Fruit fly (Drosophila melanogaster) whole organism, embryonic: ENCODE results near the gene CG1910.
A peak's percentile ranks its signal among the peaks of the same experiment; 100 is the strongest.

Experiments
- Aef1 ChIP-seq: fragments of 200-800 bp; sonication (Bioruptor generic); IDR thresholded peaks from 3 replicates; pipeline ENCODE4 v1.3.6; 2022; ENCODE audit warnings: missing biosample characterization, missing genetic modification characterization
- Awh ChIP-seq: fragments of 200-800 bp; sonication (Bioruptor generic); IDR thresholded peaks from 2 replicates; pipeline ENCODE4, ENCODE4 v1.3.6; 2022; ENCODE audit warnings: missing biosample characterization, missing genetic modification characterization
- B-H1 ChIP-seq: fragments of 200-800 bp; sonication (Bioruptor generic); IDR thresholded peaks from 3 replicates; pipeline ENCODE4 v1.3.6; 2022; ENCODE audit warnings: missing biosample characterization, missing genetic modification characterization
- CG1024 ChIP-seq: fragments of 200-800 bp; sonication (Bioruptor generic); IDR thresholded peaks from 2 replicates; pipeline ENCODE4 v1.3.6; 2022; ENCODE audit warnings: missing biosample characterization, missing genetic modification characterization
- CG10321 ChIP-seq: fragments of 200-800 bp; sonication (Bioruptor generic); IDR thresholded peaks from 2 replicates; pipeline ENCODE4 v1.3.6; 2022; ENCODE audit warnings: missing biosample characterization, missing genetic modification characterization
- CG12155 ChIP-seq: fragments of 200-800 bp; sonication (Bioruptor generic); optimal IDR thresholded peaks from 3 replicates; lab custom pipeline; 2016; ENCODE audit warnings: missing biosample characterization, missing genetic modification characterization
- CG12236 ChIP-seq: fragments of 200-800 bp; sonication (Bioruptor generic); optimal IDR thresholded peaks from 2 replicates; lab custom pipeline; 2016; ENCODE audit warnings: missing biosample characterization, missing genetic modification characterization
- CG13287 ChIP-seq: fragments of 200-800 bp; sonication (Bioruptor generic); IDR thresholded peaks from 2 replicates; pipeline ENCODE4 v1.3.6; 2022; ENCODE audit warnings: missing biosample characterization, missing genetic modification characterization; ENCODE audit not compliant: partially characterized antibody
- CG1602 ChIP-seq: fragments of 200-800 bp; sonication (Bioruptor generic); optimal IDR thresholded peaks from 3 replicates; lab custom pipeline; 2016; ENCODE audit warnings: missing biosample characterization, missing genetic modification characterization
- CG16813 ChIP-seq: fragments of 200-800 bp; sonication (Bioruptor generic); IDR thresholded peaks from 3 replicates; pipeline ENCODE4 v1.3.6; 2022; ENCODE audit warnings: missing biosample characterization, missing genetic modification characterization; ENCODE audit not compliant: partially characterized antibody
- CG17186 ChIP-seq: fragments of 200-800 bp; sonication (Bioruptor generic); optimal IDR thresholded peaks from 3 replicates; lab custom pipeline; 2017; ENCODE audit warnings: missing biosample characterization, missing genetic modification reagents, missing genetic modification characterization
- CG17359 ChIP-seq: fragments of 200-800 bp; sonication (Bioruptor generic); optimal IDR thresholded peaks from 3 replicates; lab custom pipeline; 2018; ENCODE audit warnings: missing biosample characterization, mild to moderate bottlenecking, missing genetic modification characterization, moderate library complexity
- CG17568 ChIP-seq: fragments of 200-800 bp; sonication (Bioruptor generic); optimal IDR thresholded peaks from 2 replicates; lab custom pipeline; 2018; ENCODE audit warnings: missing biosample characterization, mild to moderate bottlenecking, missing genetic modification characterization, moderate library complexity
- CG17802 ChIP-seq: fragments of 200-800 bp; sonication (Bioruptor generic); optimal IDR thresholded peaks from 2 replicates; lab custom pipeline; 2018; ENCODE audit warnings: missing biosample characterization, mild to moderate bottlenecking, missing genetic modification characterization, moderate library complexity
- CG2116 ChIP-seq: fragments of 200-800 bp; sonication (Bioruptor generic); optimal IDR thresholded peaks from 3 replicates; lab custom pipeline; 2018; ENCODE audit warnings: missing biosample characterization, mild to moderate bottlenecking, missing genetic modification characterization
- CG2120 ChIP-seq: fragments of 200-800 bp; sonication (Bioruptor generic); optimal IDR thresholded peaks from 3 replicates; lab custom pipeline; 2016; ENCODE audit warnings: missing biosample characterization, missing genetic modification characterization
- CG2875 ChIP-seq: fragments of 200-800 bp; sonication (Bioruptor generic); optimal IDR thresholded peaks from 2 replicates; lab custom pipeline; 2017; ENCODE audit warnings: missing biosample characterization, mild to moderate bottlenecking, missing genetic modification characterization, missing genetic modification reagents
- CG30431 ChIP-seq: fragments of 200-800 bp; sonication (Bioruptor generic); optimal IDR thresholded peaks from 2 replicates; lab custom pipeline; 2017; ENCODE audit warnings: missing biosample characterization, missing genetic modification characterization
- CG3163 ChIP-seq: fragments of 200-800 bp; sonication (Bioruptor generic); optimal IDR thresholded peaks from 3 replicates; lab custom pipeline; 2016; ENCODE audit warnings: missing biosample characterization, missing genetic modification characterization
- CG32767 ChIP-seq: fragments of 200-800 bp; sonication (Bioruptor generic); IDR thresholded peaks from 2 replicates; pipeline ENCODE4 v1.3.6; 2022; ENCODE audit warnings: missing biosample characterization, missing genetic modification characterization
- CG3407 ChIP-seq: fragments of 200-800 bp; sonication (Bioruptor generic); optimal IDR thresholded peaks from 2 replicates; lab custom pipeline; 2018; ENCODE audit warnings: missing biosample characterization, mild to moderate bottlenecking, missing genetic modification characterization
- CG3726 ChIP-seq: fragments of 200-800 bp; sonication (Bioruptor generic); IDR thresholded peaks from 3 replicates; pipeline ENCODE4, ENCODE4 v1.3.6; 2022; ENCODE audit warnings: missing biosample characterization, missing genetic modification characterization
- CG4282 ChIP-seq: fragments of 200-800 bp; sonication (Bioruptor generic); optimal IDR thresholded peaks from 2 replicates; lab custom pipeline; 2016; ENCODE audit warnings: missing biosample characterization, missing genetic modification characterization
- CG6272 ChIP-seq: fragments of 200-800 bp; sonication (Bioruptor generic); IDR thresholded peaks from 2 replicates; pipeline ENCODE4 v1.3.6; 2022; ENCODE audit warnings: missing biosample characterization, missing genetic modification characterization
- CG6813 ChIP-seq: fragments of 200-800 bp; sonication (Bioruptor generic); optimal IDR thresholded peaks from 2 replicates; lab custom pipeline; 2017; ENCODE audit warnings: missing biosample characterization, missing genetic modification characterization, mild to moderate bottlenecking, moderate library complexity, missing genetic modification reagents
- CG7357 ChIP-seq: fragments of 200-800 bp; sonication (Bioruptor generic); IDR thresholded peaks from 3 replicates; pipeline ENCODE4 v1.3.6; 2022; ENCODE audit warnings: missing biosample characterization, missing genetic modification characterization
- Gug ChIP-seq: fragments of 200-800 bp; sonication (Bioruptor generic); IDR thresholded peaks from 4 replicates; pipeline ENCODE4 v1.3.6; 2022; ENCODE audit warnings: missing biosample characterization, missing genetic modification characterization
- NC2β ChIP-seq: fragments of 200-800 bp; sonication (Bioruptor generic); optimal IDR thresholded peaks from 2 replicates; lab custom pipeline; 2016; ENCODE audit warnings: missing biosample characterization, missing genetic modification characterization
- Oli ChIP-seq: fragments of 200-800 bp; sonication (Bioruptor generic); optimal IDR thresholded peaks from 2 replicates; lab custom pipeline; 2018; ENCODE audit warnings: missing biosample characterization, mild to moderate bottlenecking, missing genetic modification characterization, moderate library complexity
- TFAM ChIP-seq: fragments of 200-800 bp; sonication (Bioruptor generic); optimal IDR thresholded peaks from 2 replicates; lab custom pipeline; 2017; ENCODE audit warnings: missing biosample characterization, missing genetic modification characterization, inconsistent platforms
- Tbp ChIP-seq: fragments of >200 bp; optimal IDR thresholded peaks from 2 replicates; lab custom pipeline; 2018; ENCODE audit warnings: missing biosample characterization, missing genetic modification characterization
- az2 ChIP-seq: fragments of 200-800 bp; sonication (Bioruptor generic); optimal IDR thresholded peaks from 3 replicates; lab custom pipeline; 2016; ENCODE audit warnings: missing biosample characterization, missing genetic modification characterization
- cwo ChIP-seq: fragments of 200-800 bp; sonication (Bioruptor generic); optimal IDR thresholded peaks from 3 replicates; lab custom pipeline; 2017; ENCODE audit warnings: missing biosample characterization, missing genetic modification characterization, mild to moderate bottlenecking, moderate library complexity, missing genetic modification reagents
- dpn ChIP-seq, 2 experiments: fragments of 200-800 bp; sonication (Bioruptor generic); optimal IDR thresholded peaks; 3 replicates each; lab custom pipeline; 2016; ENCODE audit warnings: missing biosample characterization in 2 of 2, missing genetic modification characterization in 2 of 2
- eve ChIP-seq, 2 experiments: fragments of >200 bp; optimal IDR thresholded peaks; 2 replicates each; lab custom pipeline; 2017; ENCODE audit warnings: missing biosample characterization in 2 of 2, missing genetic modification characterization in 2 of 2
- fd96Cb ChIP-seq: fragments of 200-800 bp; sonication (Bioruptor generic); optimal IDR thresholded peaks from 2 replicates; lab custom pipeline; 2018; ENCODE audit warnings: missing biosample characterization, mild to moderate bottlenecking, missing genetic modification characterization, moderate library complexity
- gfzf ChIP-seq: fragments of 200-800 bp; sonication (Bioruptor generic); optimal IDR thresholded peaks from 2 replicates; lab custom pipeline; 2016; ENCODE audit warnings: missing biosample characterization, mild to moderate bottlenecking, missing genetic modification characterization, moderate library complexity
- h ChIP-seq: fragments of >200 bp; optimal IDR thresholded peaks from 2 replicates; lab custom pipeline; 2017
- her ChIP-seq: fragments of 200-800 bp; sonication (Bioruptor generic); optimal IDR thresholded peaks from 2 replicates; lab custom pipeline; 2016; ENCODE audit warnings: missing biosample characterization, missing genetic modification characterization
- lbe ChIP-seq: fragments of 200-800 bp; sonication (Bioruptor generic); optimal IDR thresholded peaks from 2 replicates; lab custom pipeline; 2016; ENCODE audit warnings: missing biosample characterization, mild to moderate bottlenecking, missing genetic modification characterization
- lilli ChIP-seq: fragments of 200-800 bp; sonication (Bioruptor generic); optimal IDR thresholded peaks from 3 replicates; lab custom pipeline; 2016; ENCODE audit warnings: missing biosample characterization, missing genetic modification characterization
- lov ChIP-seq, 2 experiments: fragments of 200-800 bp in 1 of 2; fragments of >200 bp in 1 of 2; sonication (Bioruptor generic) in 1 of 2; IDR thresholded peaks in 1 of 2; optimal IDR thresholded peaks in 1 of 2; 2 replicates in 1 of 2; 3 replicates in 1 of 2; pipeline versions ENCODE4 v1.3.6 to Lab custom; 2017 to 2022; ENCODE audit warnings: missing biosample characterization in 1 of 2, missing genetic modification characterization in 1 of 2
- schlank ChIP-seq: fragments of 200-800 bp; sonication (Bioruptor generic); optimal IDR thresholded peaks from 2 replicates; lab custom pipeline; 2018; ENCODE audit warnings: missing biosample characterization, mild to moderate bottlenecking, missing genetic modification characterization
- sd ChIP-seq: fragments of 200-800 bp; sonication (Bioruptor generic); optimal IDR thresholded peaks from 3 replicates; lab custom pipeline; 2018; ENCODE audit warnings: missing biosample characterization, mild to moderate bottlenecking, missing genetic modification characterization, moderate library complexity
- stc ChIP-seq: fragments of 200-800 bp; sonication (Bioruptor generic); IDR thresholded peaks from 2 replicates; pipeline ENCODE4 v1.3.6; 2022; ENCODE audit warnings: missing biosample characterization, missing genetic modification characterization
- tap ChIP-seq: fragments of 200-800 bp; optimal IDR thresholded peaks from 3 replicates; lab custom pipeline; 2019; ENCODE audit warnings: missing biosample characterization, mild to moderate bottlenecking, missing genetic modification characterization, moderate library complexity
- tll ChIP-seq, 2 experiments: fragments of 200-800 bp in 1 of 2; fragments of >200 bp in 1 of 2; sonication (Bioruptor generic) in 1 of 2; optimal IDR thresholded peaks; 2 replicates each; lab custom pipeline; 2017 to 2019; ENCODE audit warnings: missing biosample characterization in 2 of 2, missing genetic modification characterization in 2 of 2, mild to moderate bottlenecking in 1 of 2, moderate library complexity in 1 of 2
- ttk ChIP-seq: fragments of 200-800 bp; sonication (Bioruptor generic); IDR thresholded peaks from 2 replicates; pipeline ENCODE4 v2.1.2; 2022; ENCODE audit warnings: missing biosample characterization, missing genetic modification characterization
- vvl ChIP-seq: fragments of 200-800 bp; sonication (Bioruptor generic); IDR thresholded peaks from 2 replicates; pipeline ENCODE4 v1.3.6; 2022; ENCODE audit warnings: missing biosample characterization, missing genetic modification characterization

Gene CG1910

DNA sequence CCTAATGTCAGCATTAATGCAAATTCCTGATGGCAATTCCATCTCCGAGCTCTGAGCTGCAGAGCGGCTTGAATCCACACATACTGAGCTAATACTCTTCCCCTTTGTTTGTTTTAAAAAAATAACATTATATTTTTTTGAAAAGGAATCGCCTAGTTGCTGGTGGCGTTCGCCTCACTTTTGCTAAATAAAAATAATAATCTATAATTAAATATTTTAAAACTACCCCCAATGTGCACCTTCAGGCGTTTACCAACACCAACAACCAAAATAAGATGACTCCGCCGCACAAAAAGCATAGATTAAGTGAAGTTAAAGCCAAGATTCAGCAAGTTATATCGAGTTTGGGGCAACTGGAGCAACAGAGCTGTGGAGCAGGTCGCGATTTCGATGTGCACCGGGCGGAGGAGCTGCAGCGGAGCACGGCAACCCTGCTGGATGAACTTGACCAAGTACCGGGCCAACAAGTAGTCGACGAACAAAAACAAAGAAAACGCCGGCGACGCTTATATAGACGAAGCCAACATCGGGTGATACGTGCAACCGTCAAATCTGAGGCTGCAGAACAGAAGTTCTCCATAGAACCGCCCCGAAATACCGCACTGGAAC, 3.3 kb upstream of the CG1910 start, which contains the start of gene CG1896 (continued):
- TF ChIP-seq CG12236 (GFP tag; lab: Kevin White, UChicago): no peak
- TF ChIP-seq sd (tag; lab: Kevin White, UChicago): no peak
- TF ChIP-seq stc: peak; percentile 54
- TF ChIP-seq CG32767 (GFP tag; lab: Robert Waterston, UW): peak; percentile 49; the same call in 1 of the 2 replicates
- 0 out of 2 replicates have a peak, but pooled peaks have one; percentile 23 for TF ChIP-seq CG13287 (GFP tag; lab: Robert Waterston, UW)
- TF ChIP-seq tap: no peak
- TF ChIP-seq NC2β (GFP tag; lab: Kevin White, UChicago): no peak
- no peak for TF ChIP-seq gfzf
- no peak for TF ChIP-seq CG17568 (GFP tag; lab: Kevin White, UChicago)
- TF ChIP-seq CG7357: 0 out of 3 replicates have a peak, but pooled peaks have one; percentile 30
- no peak for TF ChIP-seq CG30431 (GFP tag; lab: Kevin White, UChicago)
- TF ChIP-seq CG3726: no peak
- peak; percentile 10; the same call in 1 of the 3 replicates for TF ChIP-seq Aef1 (GFP tag; lab: Robert Waterston, UW)
- peak; percentile 22 for TF ChIP-seq CG3407 (GFP tag; lab: Kevin White, UChicago)
- peak; percentile 40 for TF ChIP-seq lilli (GFP tag; lab: Kevin White, UChicago)
- TF ChIP-seq tll (GFP tag; optimal IDR thresholded peaks at IDR 0.05; lab: Kevin White, UChicago): no peak
- peak; percentile 36; the same call in 1 of the 3 replicates for TF ChIP-seq B-H1 (GFP tag; lab: Robert Waterston, UW)
- TF ChIP-seq schlank: no peak
- TF ChIP-seq CG3163 (GFP tag; lab: Kevin White, UChicago): no peak
- peak; percentile 12 for TF ChIP-seq CG2116 (GFP tag; lab: Kevin White, UChicago)
- no peak for TF ChIP-seq eve (GFP tag; optimal IDR thresholded peaks at IDR 0.05; lab: Kevin White, UChicago)
- peak; percentile 55 for TF ChIP-seq CG17359
- peak; percentile 41 for TF ChIP-seq CG1602 (GFP tag; lab: Kevin White, UChicago)
- TF ChIP-seq ttk: peak; percentile 78; the same call in 1 of the 2 replicates
- TF ChIP-seq Oli (tag; lab: Kevin White, UChicago): peak; percentile 25
- peak; percentile 26 for TF ChIP-seq fd96Cb
- TF ChIP-seq CG6813 (GFP tag; lab: Kevin White, UChicago): peak; percentile 27
- peak; percentile 68 for TF ChIP-seq lbe (GFP tag; lab: Kevin White, UChicago)
- TF ChIP-seq CG6272 (GFP tag; lab: Robert Waterston, UW): no peak
- no peak for TF ChIP-seq TFAM (GFP tag; lab: Kevin White, UChicago)
- peak; percentile 50 for TF ChIP-seq CG2120
- TF ChIP-seq CG1024 (GFP tag; lab: Robert Waterston, UW): 0 out of 2 replicates have a peak, but pooled peaks have one; percentile 29
- TF ChIP-seq vvl (GFP tag; lab: Robert Waterston, UW): peak; percentile 70
- TF ChIP-seq CG4282 (GFP tag; lab: Kevin White, UChicago): no peak
- no peak for TF ChIP-seq h (lab: Kevin White, UChicago)
- no peak for TF ChIP-seq CG10321
- peak; percentile 12 for TF ChIP-seq CG17802
- no peak for TF ChIP-seq CG16813
- peak; percentile 38 for TF ChIP-seq CG12155
- TF ChIP-seq her (GFP tag; lab: Kevin White, UChicago): no peak
- TF ChIP-seq Awh (GFP tag; lab: Robert Waterston, UW): no peak
- peak; percentile 11 for TF ChIP-seq cwo (GFP tag; lab: Kevin White, UChicago)
- no peak for TF ChIP-seq lov (optimal IDR thresholded peaks at IDR 0.05; lab: Kevin White, UChicago)
- no peak for TF ChIP-seq lov (GFP tag; IDR thresholded peaks at IDR 0.05; lab: Robert Waterston, UW)
- peak; percentile 45 for TF ChIP-seq az2 (GFP tag; lab: Kevin White, UChicago)
- 0 out of 4 replicates have a peak, but pooled peaks have one; percentile 16 for TF ChIP-seq Gug (GFP tag; lab: Robert Waterston, UW)
- TF ChIP-seq Tbp (GFP tag; lab: Kevin White, UChicago): no peak
- TF ChIP-seq CG17186: no peak
- peak; percentile 0 for TF ChIP-seq CG2875
- TF ChIP-seq dpn (GFP tag; optimal IDR thresholded peaks at IDR 0.05; lab: Kevin White, UChicago): peak in 1 of 2 experiments; percentile 14
